Fruit fly (Drosophila melanogaster) Kc167 (cell line): ENCODE measurements around the gene jp.

Experiments
- Myc ChIP-seq: fragments of >200 bp; optimal IDR thresholded peaks from 2 replicates; lab custom pipeline; 2017; ENCODE audit warnings: missing external identifiers
- Sin3A ChIP-seq: fragments of >200 bp; optimal IDR thresholded peaks from 2 replicates; lab custom pipeline; 2018; ENCODE audit warnings: missing external identifiers
- h ChIP-seq: fragments of >200 bp; optimal IDR thresholded peaks from 3 replicates; lab custom pipeline; 2018; ENCODE audit warnings: missing external identifiers
- insv ChIP-seq: fragments of >200 bp; optimal IDR thresholded peaks from 3 replicates; lab custom pipeline; 2018; ENCODE audit warnings: missing external identifiers
- psq ChIP-seq: fragments of >200 bp; optimal IDR thresholded peaks from 2 replicates; lab custom pipeline; 2017; ENCODE audit warnings: missing external identifiers
- ttk ChIP-seq: sonication (Bioruptor generic); optimal IDR thresholded peaks from 2 replicates; lab custom pipeline; 2017; ENCODE audit warnings: missing external identifiers

Gene jp

dm6 chr2L:9509653-9510052 lies 56.9 kb downstream of the jp start:
- TF ChIP-seq Sin3A (lab: Kevin White, UChicago): no peak
- TF ChIP-seq ttk: no peak
- TF ChIP-seq h (lab: Kevin White, UChicago): no peak
- TF ChIP-seq Myc (lab: Kevin White, UChicago): no peak
- TF ChIP-seq insv (lab: Kevin White, UChicago): no peak
- no peak for TF ChIP-seq psq (lab: Kevin White, UChicago)

- no peak for TF ChIP-seq Sin3A (lab: Kevin White, UChicago)
These were observed 57.9 kb downstream of the jp start for dm6 chr2L:9508547-9509197.

- TF ChIP-seq psq (lab: Kevin White, UChicago): no peak
- no peak for TF ChIP-seq Sin3A (lab: Kevin White, UChicago)
- TF ChIP-seq insv (lab: Kevin White, UChicago): no peak
- TF ChIP-seq Myc (lab: Kevin White, UChicago): no peak
- TF ChIP-seq h (lab: Kevin White, UChicago): no peak
- TF ChIP-seq ttk: no peak
These were observed 60.0 kb downstream of the jp start for dm6 chr2L:9506535-9507036.

- no peak for TF ChIP-seq Sin3A (lab: Kevin White, UChicago)
- TF ChIP-seq Myc (lab: Kevin White, UChicago): no peak
- no peak for TF ChIP-seq psq (lab: Kevin White, UChicago)
- no peak for TF ChIP-seq insv (lab: Kevin White, UChicago)
- TF ChIP-seq h (lab: Kevin White, UChicago): no peak
- TF ChIP-seq ttk: no peak
These were observed 61.0 kb downstream of the jp start for dm6 chr2L:9505372-9506103.

- TF ChIP-seq Myc (lab: Kevin White, UChicago): no peak
- TF ChIP-seq psq (lab: Kevin White, UChicago): no peak
- TF ChIP-seq ttk: no peak
- TF ChIP-seq Sin3A (lab: Kevin White, UChicago): no peak
- no peak for TF ChIP-seq h (lab: Kevin White, UChicago)
- no peak for TF ChIP-seq insv (lab: Kevin White, UChicago)
These were observed 63.6 kb downstream of the jp start for dm6 chr2L:9502786-9503443.

- TF ChIP-seq ttk: no peak
- no peak for TF ChIP-seq h (lab: Kevin White, UChicago)
- TF ChIP-seq Myc (lab: Kevin White, UChicago): no peak
These were observed 66.1 kb downstream of the jp start for dm6 chr2L:9500454-9500853.

- TF ChIP-seq Myc (lab: Kevin White, UChicago): no peak
- TF ChIP-seq ttk: no peak
- TF ChIP-seq psq (lab: Kevin White, UChicago): no peak
- no peak for TF ChIP-seq h (lab: Kevin White, UChicago)
- TF ChIP-seq insv (lab: Kevin White, UChicago): no peak
- no peak for TF ChIP-seq Sin3A (lab: Kevin White, UChicago)
These were observed 67.6 kb downstream of the jp start for dm6 chr2L:9498985-9499249.

- TF ChIP-seq h (lab: Kevin White, UChicago): no peak
- no peak for TF ChIP-seq ttk
- no peak for TF ChIP-seq Myc (lab: Kevin White, UChicago)
- no peak for TF ChIP-seq Sin3A (lab: Kevin White, UChicago)
- TF ChIP-seq insv (lab: Kevin White, UChicago): no peak
- TF ChIP-seq psq (lab: Kevin White, UChicago): no peak
These were observed 68.2 kb downstream of the jp start for dm6 chr2L:9498185-9498984.
